Worm (Caenorhabditis elegans): ENCODE measurements around the gene ttr-12.
"Not testable (repeated sequence)": the region's sequence is repeated elsewhere in the genome, so short reads cannot be mapped to it uniquely, and the experiment has no call there.

Gene ttr-12

ce11 chrV:20573392-20573791 is 35.2 kb downstream of the ttr-12 start, which contains the start of gene F26F2.5:
Gene F26F2.5, plus strand, starts transcription at chrV:20573692.
- TF ChIP-seq flt-1 (GFP tag; IDR thresholded peaks at IDR 0.05) (no peak), ref-1 (GFP tag; conservative IDR thresholded peaks at IDR 0.05) (no peak), T22C8.4 (GFP tag; IDR thresholded peaks at IDR 0.05) (no peak), tab-1 (GFP tag; IDR thresholded peaks at IDR 0.05) (no peak), ztf-23 (GFP tag; IDR thresholded peaks at IDR 0.05) (no peak), ztf-29 (GFP tag; IDR thresholded peaks at IDR 0.05) (no peak), med-1 (GFP tag; optimal IDR thresholded peaks at IDR 0.05; ENCODE audit: insufficient read depth) (no peak), cog-1 (tag; optimal IDR thresholded peaks at IDR 0.05) (no peak), klf-2 (GFP tag; conservative IDR thresholded peaks at IDR 0.05) (no peak)

ce11 chrV:20568995-20569394 is 39.6 kb downstream of the ttr-12 start, which contains the start of gene F26F2.4:
Gene F26F2.4, plus strand, starts transcription at chrV:20569295.
- TF ChIP-seq flt-1 (GFP tag; IDR thresholded peaks at IDR 0.05); ref-1 (GFP tag; conservative IDR thresholded peaks at IDR 0.05); ztf-29 (GFP tag; IDR thresholded peaks at IDR 0.05): not testable (repeated sequence)

- TF ChIP-seq ztf-23 (GFP tag; IDR thresholded peaks at IDR 0.05) (no peak), cog-1 (tag; optimal IDR thresholded peaks at IDR 0.05) (no peak), klf-2 (GFP tag; conservative IDR thresholded peaks at IDR 0.05) (no peak), tab-1 (GFP tag; IDR thresholded peaks at IDR 0.05) (no peak), med-1 (GFP tag; optimal IDR thresholded peaks at IDR 0.05; ENCODE audit: insufficient read depth) (no peak), ztf-29 (GFP tag; IDR thresholded peaks at IDR 0.05) (no peak), T22C8.4 (GFP tag; IDR thresholded peaks at IDR 0.05) (no peak), flt-1 (GFP tag; IDR thresholded peaks at IDR 0.05) (no peak), ref-1 (GFP tag; conservative IDR thresholded peaks at IDR 0.05) (no peak)
Observed at ce11 chrV:20566454-20566853, 42.1 kb downstream of the ttr-12 start, which contains the start of gene F26F2.3. Gene F26F2.3, minus strand, starts transcription at chrV:20566554.

ce11 chrV:20564054-20564453 is 44.5 kb downstream of the ttr-12 start, which contains the start of gene F26F2.13:
Gene F26F2.13, plus strand, starts transcription at chrV:20564354.
- not testable (repeated sequence) for TF ChIP-seq cog-1 (tag; optimal IDR thresholded peaks at IDR 0.05); ztf-23 (GFP tag; IDR thresholded peaks at IDR 0.05); tab-1 (GFP tag; IDR thresholded peaks at IDR 0.05)

DNA sequence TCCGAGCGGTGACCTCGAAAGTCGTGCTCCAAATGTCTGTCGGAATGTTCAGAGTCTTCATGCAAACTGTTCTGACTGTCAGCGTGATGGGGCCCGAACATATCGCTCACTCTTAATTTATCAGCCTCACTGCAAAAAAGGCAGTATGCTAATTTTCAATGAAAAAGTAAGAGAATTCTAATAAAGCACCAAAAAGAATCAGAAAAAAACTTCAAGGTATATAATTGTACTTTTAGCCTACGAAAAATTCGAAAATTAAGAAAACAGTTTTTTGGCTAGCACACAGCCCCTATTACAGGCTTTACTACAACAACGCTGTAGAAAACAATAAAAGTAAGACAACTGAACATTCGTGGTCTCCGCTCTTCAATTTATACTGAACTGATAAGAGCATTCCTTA is 46.8 kb downstream of the ttr-12 start, which contains the start of gene F26F2.1:
Gene F26F2.1, minus strand, starts transcription at position 101 of the 400 bp plus-strand sequence.
- TF ChIP-seq ztf-23 (GFP tag; IDR thresholded peaks at IDR 0.05) = no peak

DNA sequence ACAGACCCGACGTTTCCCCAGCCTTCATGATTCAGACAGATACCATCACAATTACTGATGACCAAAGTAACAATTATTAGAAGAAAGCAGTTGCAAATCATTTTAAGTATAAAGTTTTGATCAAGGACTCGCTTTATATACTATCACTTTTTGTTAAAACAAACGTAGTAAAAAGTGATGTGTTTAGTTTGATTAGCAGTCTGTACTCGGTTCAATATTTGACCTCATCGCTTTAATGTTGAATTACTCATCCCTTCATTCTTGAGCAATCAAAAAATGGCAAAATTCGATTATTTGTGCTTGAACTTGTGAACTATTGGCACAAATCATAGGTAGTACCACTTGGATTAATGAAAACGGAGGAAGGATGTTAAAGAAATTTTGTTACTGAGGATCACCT is 50.3 kb downstream of the ttr-12 start, which contains the start of gene abf-4:
Gene abf-4, minus strand, starts transcription at position 101 of the 400 bp plus-strand sequence.
- TF ChIP-seq T22C8.4 (GFP tag; IDR thresholded peaks at IDR 0.05) = no peak
- TF ChIP-seq flt-1 (GFP tag; IDR thresholded peaks at IDR 0.05) = no peak
